Fruit fly (Drosophila melanogaster) whole organism, embryonic: ENCODE results near the gene alpha-Est7.

Source experiments
- Bdp1 ChIP-seq: fragments of 200-800 bp; sonication (Bioruptor generic); optimal IDR thresholded peaks from 3 replicates; lab custom pipeline; 2016; ENCODE audit warnings: missing biosample characterization, missing genetic modification characterization
- CG10274 ChIP-seq: fragments of 200-800 bp; sonication (Bioruptor generic); optimal IDR thresholded peaks from 3 replicates; lab custom pipeline; 2017; ENCODE audit warnings: missing biosample characterization, mild to moderate bottlenecking, missing genetic modification characterization
- CG10366 ChIP-seq: fragments of 200-800 bp; sonication (Bioruptor generic); IDR thresholded peaks from 2 replicates; pipeline ENCODE4 v1.3.6; 2022; ENCODE audit warnings: missing biosample characterization, missing genetic modification characterization
- CG13287 ChIP-seq: fragments of 200-800 bp; sonication (Bioruptor generic); IDR thresholded peaks from 2 replicates; pipeline ENCODE4 v1.3.6; 2022; ENCODE audit warnings: missing biosample characterization, missing genetic modification characterization; ENCODE audit not compliant: partially characterized antibody
- CG14860 ChIP-seq: fragments of 200-800 bp; sonication (Bioruptor generic); IDR thresholded peaks from 3 replicates; pipeline ENCODE4 v1.3.6; 2022; ENCODE audit warnings: missing biosample characterization, missing genetic modification characterization; ENCODE audit not compliant: partially characterized antibody
- CG17612 ChIP-seq: fragments of 200-800 bp; sonication (Bioruptor generic); IDR thresholded peaks from 2 replicates; pipeline ENCODE4 v1.3.6; 2022; ENCODE audit warnings: missing biosample characterization, missing genetic modification characterization
- CG2199 ChIP-seq: fragments of 200-800 bp; sonication (Bioruptor generic); IDR thresholded peaks from 3 replicates; pipeline ENCODE4 v1.3.6; 2022; ENCODE audit warnings: missing biosample characterization, missing genetic modification characterization
- CG3281 ChIP-seq: fragments of 200-800 bp; sonication (Bioruptor generic); optimal IDR thresholded peaks from 3 replicates; lab custom pipeline; 2017; ENCODE audit warnings: missing biosample characterization, mild to moderate bottlenecking, missing genetic modification characterization
- CG34224 ChIP-seq: fragments of 200-800 bp; sonication (Bioruptor generic); IDR thresholded peaks from 3 replicates; pipeline ENCODE4 v1.3.6; 2022; ENCODE audit warnings: missing biosample characterization, missing genetic modification characterization; ENCODE audit not compliant: partially characterized antibody
- CG6791 ChIP-seq: fragments of 200-800 bp; sonication (Bioruptor generic); IDR thresholded peaks from 3 replicates; pipeline ENCODE4 v1.3.6; 2022; ENCODE audit warnings: missing biosample characterization, missing genetic modification characterization; ENCODE audit not compliant: partially characterized antibody
- CG6813 ChIP-seq: fragments of 200-800 bp; sonication (Bioruptor generic); optimal IDR thresholded peaks from 2 replicates; lab custom pipeline; 2017; ENCODE audit warnings: missing biosample characterization, missing genetic modification characterization, mild to moderate bottlenecking, moderate library complexity, missing genetic modification reagents
- CG7372 ChIP-seq: fragments of 200-800 bp; sonication (Bioruptor generic); IDR thresholded peaks from 2 replicates; pipeline ENCODE4 v1.3.6; 2022; ENCODE audit warnings: missing biosample characterization, missing genetic modification characterization
- CG7963 ChIP-seq: fragments of 200-800 bp; sonication (Bioruptor generic); IDR thresholded peaks from 3 replicates; pipeline ENCODE4 v1.3.6; 2022; ENCODE audit warnings: missing biosample characterization, missing genetic modification characterization; ENCODE audit not compliant: partially characterized antibody
- CG8281 ChIP-seq: fragments of 200-800 bp; sonication (Bioruptor generic); optimal IDR thresholded peaks from 2 replicates; lab custom pipeline; 2018; ENCODE audit warnings: missing biosample characterization, mild to moderate bottlenecking, missing genetic modification characterization, moderate library complexity
- Dll ChIP-seq: fragments of 200-800 bp; sonication (Bioruptor generic); IDR thresholded peaks from 4 replicates; pipeline ENCODE4 v1.3.6; 2022; ENCODE audit warnings: missing biosample characterization, missing genetic modification characterization; ENCODE audit not compliant: partially characterized antibody
- Dref ChIP-seq: fragments of 200-800 bp; sonication (Bioruptor generic); IDR thresholded peaks from 2 replicates; pipeline ENCODE4 v1.3.6; 2022; ENCODE audit warnings: missing biosample characterization, missing genetic modification characterization
- E2f2 ChIP-seq: fragments of 200-800 bp; sonication (Bioruptor generic); IDR thresholded peaks from 2 replicates; pipeline ENCODE4 v1.3.6; 2022; ENCODE audit warnings: missing biosample characterization, missing genetic modification characterization
- Ets65A ChIP-seq: fragments of 200-800 bp; sonication (Bioruptor generic); peaks from one replicate; lab custom pipeline; 2016; ENCODE audit warnings: missing biosample characterization, missing genetic modification characterization
- H2.0 ChIP-seq: fragments of 200-800 bp; sonication (Bioruptor generic); IDR thresholded peaks from 2 replicates; pipeline ENCODE4 v1.3.6; 2022; ENCODE audit warnings: missing biosample characterization, missing genetic modification characterization
- HLH3B ChIP-seq: fragments of 200-800 bp; sonication (Bioruptor generic); IDR thresholded peaks from 2 replicates; pipeline ENCODE4 v1.3.6; 2022; ENCODE audit warnings: missing biosample characterization, missing genetic modification characterization
- HLH4C ChIP-seq: fragments of 200-800 bp; sonication (Bioruptor generic); IDR thresholded peaks from 3 replicates; pipeline ENCODE4 v1.3.6; 2022; ENCODE audit warnings: missing biosample characterization, missing genetic modification characterization; ENCODE audit not compliant: partially characterized antibody
- Hey ChIP-seq: fragments of 200-800 bp; sonication (Bioruptor generic); optimal IDR thresholded peaks from 3 replicates; lab custom pipeline; 2018; ENCODE audit warnings: missing biosample characterization, mild to moderate bottlenecking, missing genetic modification characterization
- MTF-1 ChIP-seq: fragments of 200-800 bp; sonication (Bioruptor generic); optimal IDR thresholded peaks from 2 replicates; lab custom pipeline; 2018; ENCODE audit warnings: missing biosample characterization, mild to moderate bottlenecking, missing genetic modification characterization, borderline replicate concordance
- Med ChIP-seq: fragments of 200-800 bp; sonication (Bioruptor generic); peaks from one replicate; lab custom pipeline; 2016; ENCODE audit warnings: missing biosample characterization, missing genetic modification characterization, mild to moderate bottlenecking, inconsistent platforms, moderate library complexity
- Opbp ChIP-seq: fragments of 200-800 bp; sonication (Bioruptor generic); IDR thresholded peaks from 3 replicates; pipeline ENCODE4 v1.3.6; 2022; ENCODE audit warnings: missing biosample characterization, missing genetic modification characterization; ENCODE audit not compliant: partially characterized antibody
- amos ChIP-seq: fragments of 200-800 bp; sonication (Bioruptor generic); IDR thresholded peaks from 2 replicates; pipeline ENCODE4 v1.3.6; 2022; ENCODE audit warnings: missing biosample characterization, missing genetic modification characterization; ENCODE audit not compliant: partially characterized antibody
- ash1 ChIP-seq: fragments of 200-800 bp; sonication (Bioruptor generic); optimal IDR thresholded peaks from 2 replicates; lab custom pipeline; 2018; ENCODE audit warnings: missing biosample characterization, mild to moderate bottlenecking, missing genetic modification characterization
- ato ChIP-seq: fragments of 200-800 bp; sonication (Bioruptor generic); IDR thresholded peaks from 2 replicates; pipeline ENCODE4 v1.3.6; 2022; ENCODE audit warnings: missing biosample characterization, missing genetic modification characterization; ENCODE audit not compliant: partially characterized antibody
- crc ChIP-seq: fragments of 200-800 bp; sonication (Bioruptor generic); optimal IDR thresholded peaks from 2 replicates; lab custom pipeline; 2016; ENCODE audit warnings: missing biosample characterization, missing genetic modification characterization
- dpn ChIP-seq, 2 experiments: fragments of 200-800 bp; sonication (Bioruptor generic); optimal IDR thresholded peaks; 3 replicates each; lab custom pipeline; 2016; ENCODE audit warnings: missing biosample characterization in 2 of 2, missing genetic modification characterization in 2 of 2
- insv ChIP-seq, 2 experiments: fragments of 200-800 bp; sonication (Bioruptor generic); optimal IDR thresholded peaks; 3 replicates each; lab custom pipeline; 2016 to 2018; ENCODE audit warnings: missing biosample characterization in 2 of 2, missing genetic modification characterization in 2 of 2
- inv ChIP-seq: fragments of 200-800 bp; sonication (Bioruptor generic); IDR thresholded peaks from 2 replicates; pipeline ENCODE4 v1.3.6; 2022; ENCODE audit warnings: missing biosample characterization, missing genetic modification characterization; ENCODE audit not compliant: partially characterized antibody
- knrl ChIP-seq: fragments of 200-800 bp; sonication (Bioruptor generic); IDR thresholded peaks from 3 replicates; pipeline ENCODE4 v1.3.6; 2022; ENCODE audit warnings: missing biosample characterization, missing genetic modification characterization; ENCODE audit not compliant: partially characterized antibody
- mld ChIP-seq: fragments of 200-800 bp; sonication (Bioruptor generic); IDR thresholded peaks from 3 replicates; pipeline ENCODE4 v1.3.6; 2022; ENCODE audit warnings: missing biosample characterization, missing genetic modification characterization; ENCODE audit not compliant: partially characterized antibody
- nerfin-1 ChIP-seq: fragments of 200-800 bp; sonication (Bioruptor generic); optimal IDR thresholded peaks from 3 replicates; lab custom pipeline; 2019; ENCODE audit warnings: missing biosample characterization, mild to moderate bottlenecking, missing genetic modification characterization, moderate library complexity
- nerfin-2 ChIP-seq: fragments of 200-800 bp; sonication (Bioruptor generic); IDR thresholded peaks from 2 replicates; pipeline ENCODE4 v1.3.6; 2022; ENCODE audit warnings: missing biosample characterization, missing genetic modification characterization; ENCODE audit not compliant: partially characterized antibody
- oc ChIP-seq: fragments of 200-800 bp; sonication (Bioruptor generic); optimal IDR thresholded peaks from 2 replicates; lab custom pipeline; 2018; ENCODE audit warnings: missing biosample characterization, mild to moderate bottlenecking, missing genetic modification characterization, moderate library complexity
- org-1 ChIP-seq: fragments of 200-800 bp; sonication (Bioruptor generic); optimal IDR thresholded peaks from 2 replicates; lab custom pipeline; 2017; ENCODE audit warnings: missing biosample characterization, missing genetic modification characterization
- phol ChIP-seq: fragments of 200-800 bp; sonication (Bioruptor generic); optimal IDR thresholded peaks from 3 replicates; lab custom pipeline; 2018; ENCODE audit warnings: missing biosample characterization, mild to moderate bottlenecking, missing genetic modification characterization, moderate library complexity
- prd ChIP-seq, 3 experiments: fragments of >200 bp in 2 of 3; fragments of 200-800 bp in 1 of 3; sonication (Bioruptor generic) in 1 of 3; optimal IDR thresholded peaks in 2 of 3; IDR thresholded peaks in 1 of 3; 2 replicates in 2 of 3; 3 replicates in 1 of 3; pipeline versions ENCODE4 v1.3.6 to Lab custom; 2017 to 2022; ENCODE audit warnings: missing biosample characterization in 1 of 3, missing genetic modification characterization in 1 of 3
- sens ChIP-seq: fragments of 200-800 bp; sonication (Bioruptor generic); peaks from one replicate; lab custom pipeline; 2016; ENCODE audit warnings: missing biosample characterization, missing genetic modification characterization
- sima ChIP-seq: fragments of 200-800 bp; sonication (Bioruptor generic); optimal IDR thresholded peaks from 2 replicates; lab custom pipeline; 2016; ENCODE audit warnings: missing biosample characterization, missing genetic modification characterization
- sna ChIP-seq: fragments of 200-800 bp; sonication (Bioruptor generic); IDR thresholded peaks from 2 replicates; pipeline ENCODE4 v1.3.6; 2022; ENCODE audit warnings: missing biosample characterization, missing genetic modification characterization; ENCODE audit not compliant: partially characterized antibody
- vnd ChIP-seq: fragments of 200-800 bp; sonication (Bioruptor generic); IDR thresholded peaks from 3 replicates; pipeline ENCODE4 v1.3.6; 2022; ENCODE audit warnings: missing biosample characterization, missing genetic modification characterization; ENCODE audit not compliant: partially characterized antibody
- wek ChIP-seq: fragments of 200-800 bp; sonication (Bioruptor generic); optimal IDR thresholded peaks from 3 replicates; lab custom pipeline; 2018; ENCODE audit warnings: missing biosample characterization, mild to moderate bottlenecking, missing genetic modification characterization, moderate library complexity

The alpha-Est7 gene

dm6 chr3R:7473767-7474254 is 49.7 kb downstream of the alpha-Est7 start, which contains the start of gene CG1142 (continued):
- TF ChIP-seq MTF-1 (GFP tag; lab: Kevin White, UChicago) (peak; percentile 98), E2f2 (peak; percentile 86), wek (GFP tag; lab: Kevin White, UChicago) (peak; percentile 98), CG10274 (peak; percentile 85), ash1 (GFP tag; lab: Kevin White, UChicago) (peak; percentile 78), H2.0 (GFP tag; lab: Robert Waterston, UW) (peak; percentile 99), Hey (peak; percentile 87), insv (GFP tag; optimal IDR thresholded peaks at IDR 0.05; lab: Kevin White, UChicago) (peak in 1 of 2 experiments; percentile 74), phol (tag; lab: Kevin White, UChicago) (peak; percentile 99), Ets65A (peak; percentile 98), Dref (GFP tag; lab: Robert Waterston, UW) (peak; percentile 45), dpn (GFP tag; optimal IDR thresholded peaks at IDR 0.05; lab: Kevin White, UChicago) (peak; percentile 94 to 98), sima (GFP tag; lab: Kevin White, UChicago) (peak; percentile 94), org-1 (GFP tag; lab: Kevin White, UChicago) (peak; percentile 96), crc (GFP tag; lab: Kevin White, UChicago) (peak; percentile 80), inv (GFP tag; lab: Robert Waterston, UW) (no peak)
- TF ChIP-seq, all 482 proteins: peak for 443

DNA sequence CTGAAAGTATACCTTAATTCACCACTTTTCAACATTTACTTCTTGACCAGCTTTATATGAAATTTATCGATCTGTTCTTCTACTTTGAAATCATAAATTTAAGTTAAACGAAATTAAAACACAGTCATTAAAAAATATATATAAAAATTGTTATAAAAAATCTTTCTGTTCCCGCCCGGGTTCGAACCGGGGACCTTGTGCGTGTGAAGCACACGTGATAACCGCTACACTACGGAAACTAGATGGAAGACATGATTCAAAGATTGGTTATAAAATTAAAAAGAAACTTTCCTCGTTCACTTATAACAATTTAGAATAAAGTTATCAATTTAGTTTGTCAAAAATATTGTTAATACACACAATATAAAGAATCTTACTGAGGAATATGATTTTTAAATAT is 51.7 kb downstream of the alpha-Est7 start:
- TF ChIP-seq Bdp1 (GFP tag; lab: Kevin White, UChicago) (peak; percentile 96), mld (GFP tag; lab: Robert Waterston, UW) (peak; percentile 73; the same call in 2 of the 3 replicates), CG3281 (GFP tag; lab: Kevin White, UChicago) (no peak), prd (optimal IDR thresholded peaks at IDR 0.05; lab: Kevin White, UChicago) (no peak), prd (GFP tag; IDR thresholded peaks at IDR 0.05; lab: Robert Waterston, UW) (no peak), CG7372 (GFP tag; lab: Robert Waterston, UW) (no peak), CG34224 (peak; percentile 44; the same call in 1 of the 3 replicates), CG7963 (peak; percentile 78; the same call in 2 of the 3 replicates), CG14860 (GFP tag; lab: Robert Waterston, UW) (peak; percentile 59; the same call in 2 of the 3 replicates), ato (GFP tag; lab: Robert Waterston, UW) (peak; percentile 74; the same call in 1 of the 2 replicates), sna (GFP tag; lab: Robert Waterston, UW) (0 out of 2 replicates have a peak, but pooled peaks have one; percentile 9), CG6791 (peak; percentile 87), CG10366 (no peak), Opbp (peak; percentile 76; the same call in 2 of the 3 replicates), amos (GFP tag; lab: Robert Waterston, UW) (peak; percentile 78; the same call in 1 of the 2 replicates), HLH4C (GFP tag; lab: Robert Waterston, UW) (peak; percentile 63; the same call in 2 of the 3 replicates), sens (GFP tag; lab: Kevin White, UChicago) (peak; percentile 41), CG17612 (GFP tag; lab: Robert Waterston, UW) (no peak), Dll (GFP tag; lab: Robert Waterston, UW) (peak; percentile 59; the same call in 2 of the 4 replicates), vnd (peak; percentile 49; the same call in 1 of the 3 replicates), CG2199 (GFP tag; lab: Robert Waterston, UW) (0 out of 3 replicates have a peak, but pooled peaks have one; percentile 27), knrl (GFP tag; lab: Robert Waterston, UW) (peak; percentile 45; the same call in 2 of the 3 replicates), HLH3B (GFP tag; lab: Robert Waterston, UW) (no peak), CG13287 (GFP tag; lab: Robert Waterston, UW) (peak; percentile 34; the same call in 1 of the 2 replicates), Med (GFP tag; lab: Kevin White, UChicago) (peak; percentile 39), nerfin-2 (GFP tag; lab: Robert Waterston, UW) (peak; percentile 76), oc (no peak), CG6813 (no peak), CG8281 (tag; lab: Kevin White, UChicago) (peak; percentile 46), inv (GFP tag; lab: Robert Waterston, UW) (0 out of 2 replicates have a peak, but pooled peaks have one; percentile 30), nerfin-1 (tag; lab: Kevin White, UChicago) (no peak)
